Worm (Caenorhabditis elegans) whole organism, L4 larva: ENCODE measurements around the gene K09E2.2.

Experiments used
- F26F4.8 ChIP-seq: fragments of 200-800 bp; sonication (Bioruptor generic); conservative IDR thresholded peaks from 2 replicates; pipeline ENCODE4 v1.3.6; 2022; ENCODE audit warnings: missing genetic modification characterization, missing compliant biosample characterization
- R02D3.7 ChIP-seq: fragments of 150-350 bp; sonication (generic microtip); optimal IDR thresholded peaks from 3 replicates; lab custom pipeline; 2014; ENCODE audit warnings: missing biosample characterization, missing genetic modification characterization
- T20F7.1 ChIP-seq: fragments of 200-800 bp; sonication (Bioruptor generic); optimal IDR thresholded peaks from 2 replicates; lab custom pipeline; 2018; ENCODE audit warnings: mild to moderate bottlenecking, missing genetic modification characterization, missing compliant biosample characterization
- ces-1 ChIP-seq: fragments of 150-350 bp; sonication (generic microtip); optimal IDR thresholded peaks from 4 replicates; lab custom pipeline; 2014; ENCODE audit warnings: missing biosample characterization, missing genetic modification reagents, missing genetic modification characterization
- dpl-1 ChIP-seq: fragments of 150-350 bp; optimal IDR thresholded peaks from 2 replicates; lab custom pipeline; 2014; ENCODE audit warnings: missing biosample characterization, missing genetic modification reagents, missing genetic modification characterization
- fkh-10 ChIP-seq: fragments of 150-350 bp; optimal IDR thresholded peaks from 2 replicates; lab custom pipeline; 2014; ENCODE audit warnings: missing biosample characterization, missing genetic modification reagents, missing genetic modification characterization
- nhr-41 ChIP-seq: fragments of 200-800 bp; sonication (Bioruptor generic); IDR thresholded peaks from 2 replicates; pipeline ENCODE4 v1.3.6; 2022; ENCODE audit warnings: missing genetic modification reagents, missing genetic modification characterization, missing compliant biosample characterization
- sdz-12 ChIP-seq: fragments of 200-800 bp; sonication (Bioruptor generic); optimal IDR thresholded peaks from 2 replicates; lab custom pipeline; 2018; ENCODE audit warnings: mild to moderate bottlenecking, missing genetic modification characterization, missing compliant biosample characterization
- spr-1 ChIP-seq: sonication (generic microtip); optimal IDR thresholded peaks from 2 replicates; lab custom pipeline; 2016; ENCODE audit warnings: mild to moderate bottlenecking, missing genetic modification characterization, missing compliant biosample characterization
- unc-62 ChIP-seq, 3 experiments: fragments of 150-350 bp in 1 of 3; sonication (generic microtip); optimal IDR thresholded peaks in 2 of 3; peaks in 1 of 3; 1 replicate in 1 of 3; 2 replicates in 2 of 3; lab custom pipeline; 2014 to 2017; ENCODE audit warnings: missing biosample characterization in 3 of 3, missing genetic modification characterization in 3 of 3, missing genetic modification reagents in 3 of 3, missing genotype in 1 of 3
- zag-1 ChIP-seq: fragments of 150-350 bp; optimal IDR thresholded peaks from 2 replicates; lab custom pipeline; 2014; ENCODE audit warnings: missing biosample characterization, missing genetic modification characterization

DNA sequence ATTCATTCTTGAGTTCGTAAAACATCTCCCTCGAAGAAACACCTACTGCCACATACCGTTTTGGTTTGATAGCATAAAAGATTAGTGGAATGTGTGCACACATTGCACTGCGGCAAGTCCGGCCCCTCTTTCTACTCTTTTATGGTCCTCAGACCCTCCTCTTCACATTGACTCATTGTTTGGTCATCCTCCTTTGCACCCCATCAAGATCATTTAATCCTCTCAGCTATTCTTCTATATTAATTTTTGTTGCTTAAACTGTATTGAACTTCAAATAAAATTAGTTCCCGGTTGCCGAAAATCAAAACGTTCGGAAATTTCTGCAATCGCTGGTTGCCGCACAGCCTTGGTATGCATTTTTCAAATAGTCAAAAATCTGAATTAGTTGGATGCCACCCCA, 12.5 kb upstream of the K09E2.2 start, which contains the start of gene rig-1:
- TF ChIP-seq unc-62 (GFP tag; optimal IDR thresholded peaks at IDR 0.05 in 1 of 2; lab: Kevin White, UChicago), result no peak
- no peak for TF ChIP-seq unc-62 (tag; optimal IDR thresholded peaks at IDR 0.05; lab: Kevin White, UChicago)
- no peak for TF ChIP-seq dpl-1 (GFP tag; lab: Kevin White, UChicago)
- TF ChIP-seq zag-1 (tag; lab: Kevin White, UChicago), result no peak
- TF ChIP-seq sdz-12 (GFP tag; lab: Kevin White, UChicago), result no peak
- no peak for TF ChIP-seq F26F4.8 (GFP tag; lab: Robert Waterston, UW)
- TF ChIP-seq spr-1 (tag; lab: Kevin White, UChicago), result no peak
- TF ChIP-seq nhr-41 (GFP tag; lab: Robert Waterston, UW), result no peak
- no peak for TF ChIP-seq ces-1
- TF ChIP-seq R02D3.7 (tag; lab: Kevin White, UChicago), result no peak
- no peak for TF ChIP-seq T20F7.1 (GFP tag; lab: Kevin White, UChicago)
- no peak for TF ChIP-seq fkh-10
